Fruit fly (Drosophila melanogaster) whole organism, embryonic: ENCODE measurements around the gene CG31817.
A peak's percentile ranks its signal among the peaks of the same experiment; 100 is the strongest.

Source experiments
- Abd-B ChIP-seq: fragments of 200-800 bp; sonication (Bioruptor generic); optimal IDR thresholded peaks from 2 replicates; lab custom pipeline; 2018; ENCODE audit warnings: missing biosample characterization, mild to moderate bottlenecking, missing genetic modification characterization, moderate library complexity
- Ada2b ChIP-seq: fragments of 200-800 bp; sonication (Bioruptor generic); IDR thresholded peaks from 2 replicates; pipeline ENCODE4 v1.3.6; 2022; ENCODE audit warnings: missing biosample characterization, missing genetic modification characterization
- BEAF-32 ChIP-seq: fragments of 200-800 bp; sonication (Bioruptor generic); optimal IDR thresholded peaks from 3 replicates; lab custom pipeline; 2017; ENCODE audit warnings: missing biosample characterization, missing genetic modification characterization, mild to moderate bottlenecking, moderate library complexity, missing genetic modification reagents
- CG1233 ChIP-seq: fragments of 200-800 bp; sonication (Bioruptor generic); optimal IDR thresholded peaks from 4 replicates; lab custom pipeline; 2018; ENCODE audit warnings: missing biosample characterization, mild to moderate bottlenecking, missing genetic modification characterization
- CG13123 ChIP-seq: fragments of 200-800 bp; sonication (Bioruptor generic); optimal IDR thresholded peaks from 2 replicates; lab custom pipeline; 2016; ENCODE audit warnings: missing biosample characterization, missing genetic modification characterization
- CG15073 ChIP-seq: fragments of 200-800 bp; sonication (Bioruptor generic); optimal IDR thresholded peaks from 2 replicates; lab custom pipeline; 2016; ENCODE audit warnings: missing biosample characterization, missing genetic modification characterization
- CG15479 ChIP-seq: fragments of 200-800 bp; sonication (Bioruptor generic); optimal IDR thresholded peaks from 3 replicates; lab custom pipeline; 2019; ENCODE audit warnings: missing biosample characterization, mild to moderate bottlenecking, missing genetic modification characterization, moderate library complexity
- CG15696 ChIP-seq: fragments of 200-800 bp; sonication (Bioruptor generic); optimal IDR thresholded peaks from 2 replicates; lab custom pipeline; 2019; ENCODE audit warnings: missing biosample characterization, mild to moderate bottlenecking, missing genetic modification characterization, moderate library complexity
- CG17802 ChIP-seq: fragments of 200-800 bp; sonication (Bioruptor generic); optimal IDR thresholded peaks from 2 replicates; lab custom pipeline; 2018; ENCODE audit warnings: missing biosample characterization, mild to moderate bottlenecking, missing genetic modification characterization, moderate library complexity
- CG17912 ChIP-seq: fragments of 200-800 bp; sonication (Bioruptor generic); optimal IDR thresholded peaks from 2 replicates; lab custom pipeline; 2018; ENCODE audit warnings: missing biosample characterization, mild to moderate bottlenecking, missing genetic modification characterization
- CG2199 ChIP-seq: fragments of 200-800 bp; sonication (Bioruptor generic); IDR thresholded peaks from 3 replicates; pipeline ENCODE4 v1.3.6; 2022; ENCODE audit warnings: missing biosample characterization, missing genetic modification characterization
- CG2875 ChIP-seq: fragments of 200-800 bp; sonication (Bioruptor generic); optimal IDR thresholded peaks from 2 replicates; lab custom pipeline; 2017; ENCODE audit warnings: missing biosample characterization, mild to moderate bottlenecking, missing genetic modification characterization, missing genetic modification reagents
- CG31441 ChIP-seq: fragments of 200-800 bp; sonication (Bioruptor generic); IDR thresholded peaks from 2 replicates; pipeline ENCODE4 v1.3.6; 2022; ENCODE audit warnings: missing biosample characterization, missing genetic modification characterization
- CG33213 ChIP-seq: fragments of 200-800 bp; sonication (Bioruptor generic); optimal IDR thresholded peaks from 3 replicates; lab custom pipeline; 2016; ENCODE audit warnings: missing biosample characterization, missing genetic modification characterization
- CG3407 ChIP-seq: fragments of 200-800 bp; sonication (Bioruptor generic); optimal IDR thresholded peaks from 2 replicates; lab custom pipeline; 2018; ENCODE audit warnings: missing biosample characterization, mild to moderate bottlenecking, missing genetic modification characterization
- CG3995 ChIP-seq: fragments of 200-800 bp; sonication (Bioruptor generic); optimal IDR thresholded peaks from 3 replicates; lab custom pipeline; 2016; ENCODE audit warnings: missing biosample characterization, missing genetic modification characterization
- CG7372 ChIP-seq: fragments of 200-800 bp; sonication (Bioruptor generic); IDR thresholded peaks from 2 replicates; pipeline ENCODE4 v1.3.6; 2022; ENCODE audit warnings: missing biosample characterization, missing genetic modification characterization
- CG8765 ChIP-seq: fragments of 200-800 bp; sonication (Bioruptor generic); IDR thresholded peaks from 2 replicates; pipeline ENCODE4 v1.3.6; 2022; ENCODE audit warnings: missing biosample characterization, missing genetic modification characterization
- D19B ChIP-seq: fragments of 200-800 bp; sonication (Bioruptor generic); optimal IDR thresholded peaks from 2 replicates; lab custom pipeline; 2017; ENCODE audit warnings: missing biosample characterization, mild to moderate bottlenecking, missing genetic modification characterization
- Dip2 ChIP-seq: fragments of 200-800 bp; sonication (Bioruptor generic); IDR thresholded peaks from 2 replicates; pipeline ENCODE4 v1.3.6; 2022; ENCODE audit warnings: missing biosample characterization, missing genetic modification characterization
- Fer1 ChIP-seq: fragments of 200-800 bp; sonication (Bioruptor generic); optimal IDR thresholded peaks from 2 replicates; lab custom pipeline; 2017; ENCODE audit warnings: missing biosample characterization, mild to moderate bottlenecking, missing genetic modification characterization
- GATAe ChIP-seq: fragments of 200-800 bp; sonication (Bioruptor generic); conservative IDR thresholded peaks from 2 replicates; pipeline ENCODE4 v1.3.6; 2022; ENCODE audit warnings: missing biosample characterization, missing genetic modification characterization
- Hmx ChIP-seq: fragments of 200-800 bp; sonication (Bioruptor generic); optimal IDR thresholded peaks from 2 replicates; lab custom pipeline; 2016; ENCODE audit warnings: missing biosample characterization, missing genetic modification characterization
- Mad ChIP-seq: fragments of 200-800 bp; sonication (Bioruptor generic); optimal IDR thresholded peaks from 2 replicates; lab custom pipeline; 2016; ENCODE audit warnings: missing biosample characterization, missing genetic modification characterization
- Nf-YA ChIP-seq: fragments of 200-800 bp; sonication (Bioruptor generic); IDR thresholded peaks from 2 replicates; pipeline ENCODE4 v1.3.6; 2022; ENCODE audit warnings: missing biosample characterization, missing genetic modification characterization
- Nf-YB ChIP-seq: fragments of 200-800 bp; sonication (Bioruptor generic); optimal IDR thresholded peaks from 3 replicates; lab custom pipeline; 2019; ENCODE audit warnings: missing biosample characterization, mild to moderate bottlenecking, missing genetic modification characterization, moderate library complexity
- NfI ChIP-seq: fragments of 200-800 bp; sonication (Bioruptor generic); optimal IDR thresholded peaks from 3 replicates; lab custom pipeline; 2018; ENCODE audit warnings: missing biosample characterization, mild to moderate bottlenecking, missing genetic modification characterization, moderate library complexity
- Optix ChIP-seq: fragments of 200-800 bp; sonication (Bioruptor generic); IDR thresholded peaks from 3 replicates; pipeline ENCODE4 v1.3.6; 2022; ENCODE audit warnings: missing biosample characterization, missing genetic modification characterization
- Rfx ChIP-seq: fragments of 200-800 bp; sonication (Bioruptor generic); IDR thresholded peaks from 2 replicates; pipeline ENCODE4 v1.3.6; 2022; ENCODE audit warnings: missing biosample characterization, missing genetic modification characterization
- Sox100B ChIP-seq: fragments of 200-800 bp; sonication (Bioruptor generic); optimal IDR thresholded peaks from 3 replicates; lab custom pipeline; 2018; ENCODE audit warnings: missing biosample characterization, mild to moderate bottlenecking, missing genetic modification characterization
- abd-A ChIP-seq: fragments of 200-800 bp; sonication (Bioruptor generic); optimal IDR thresholded peaks from 3 replicates; lab custom pipeline; 2019; ENCODE audit warnings: missing biosample characterization, mild to moderate bottlenecking, missing genetic modification characterization, moderate library complexity
- ac ChIP-seq: fragments of 200-800 bp; sonication (Bioruptor generic); optimal IDR thresholded peaks from 3 replicates; lab custom pipeline; 2017; ENCODE audit warnings: missing biosample characterization, mild to moderate bottlenecking, missing genetic modification characterization
- cg ChIP-seq: fragments of 200-800 bp; sonication (Bioruptor generic); optimal IDR thresholded peaks from 3 replicates; lab custom pipeline; 2019; ENCODE audit warnings: missing biosample characterization, mild to moderate bottlenecking, missing genetic modification characterization, moderate library complexity
- chif ChIP-seq, 2 experiments: fragments of 200-800 bp; sonication (Bioruptor generic); optimal IDR thresholded peaks; 3 replicates each; lab custom pipeline; 2016; ENCODE audit warnings: missing biosample characterization in 2 of 2, missing genetic modification characterization in 2 of 2
- chm ChIP-seq: fragments of 200-800 bp; sonication (Bioruptor generic); IDR thresholded peaks from 2 replicates; pipeline ENCODE4 v1.3.6; 2022; ENCODE audit warnings: missing biosample characterization, missing genetic modification characterization
- crc ChIP-seq: fragments of 200-800 bp; sonication (Bioruptor generic); optimal IDR thresholded peaks from 2 replicates; lab custom pipeline; 2016; ENCODE audit warnings: missing biosample characterization, missing genetic modification characterization
- disco-r ChIP-seq: fragments of 200-800 bp; sonication (Bioruptor generic); optimal IDR thresholded peaks from 2 replicates; lab custom pipeline; 2016; ENCODE audit warnings: missing biosample characterization, missing genetic modification characterization
- eyg ChIP-seq: fragments of 200-800 bp; sonication (Bioruptor generic); optimal IDR thresholded peaks from 3 replicates; lab custom pipeline; 2016; ENCODE audit warnings: missing biosample characterization, missing genetic modification characterization
- ftz-f1 ChIP-seq: fragments of 200-800 bp; sonication (Bioruptor generic); optimal IDR thresholded peaks from 2 replicates; lab custom pipeline; 2016; ENCODE audit warnings: missing biosample characterization, missing genetic modification characterization
- inv ChIP-seq: fragments of 200-800 bp; sonication (Bioruptor generic); IDR thresholded peaks from 2 replicates; pipeline ENCODE4 v1.3.6; 2022; ENCODE audit warnings: missing biosample characterization, missing genetic modification characterization; ENCODE audit not compliant: partially characterized antibody
- jing ChIP-seq: fragments of 200-800 bp; sonication (Bioruptor generic); optimal IDR thresholded peaks from 2 replicates; lab custom pipeline; 2018; ENCODE audit warnings: missing biosample characterization, mild to moderate bottlenecking, missing genetic modification characterization
- lbe ChIP-seq: fragments of 200-800 bp; sonication (Bioruptor generic); optimal IDR thresholded peaks from 2 replicates; lab custom pipeline; 2016; ENCODE audit warnings: missing biosample characterization, mild to moderate bottlenecking, missing genetic modification characterization
- lola ChIP-seq, 3 experiments: fragments of >200 bp in 2 of 3; fragments of 200-800 bp in 1 of 3; sonication (Bioruptor generic) in 1 of 3; optimal IDR thresholded peaks; 2 replicates each; lab custom pipeline; 2017 to 2019; ENCODE audit warnings: missing biosample characterization in 3 of 3, missing genetic modification characterization in 3 of 3, mild to moderate bottlenecking in 1 of 3, moderate library complexity in 1 of 3
- nmo ChIP-seq: fragments of 200-800 bp; sonication (Bioruptor generic); optimal IDR thresholded peaks from 2 replicates; lab custom pipeline; 2018; ENCODE audit warnings: missing biosample characterization, mild to moderate bottlenecking, missing genetic modification characterization, moderate library complexity
- org-1 ChIP-seq: fragments of 200-800 bp; sonication (Bioruptor generic); optimal IDR thresholded peaks from 2 replicates; lab custom pipeline; 2017; ENCODE audit warnings: missing biosample characterization, missing genetic modification characterization
- phol ChIP-seq: fragments of 200-800 bp; sonication (Bioruptor generic); optimal IDR thresholded peaks from 3 replicates; lab custom pipeline; 2018; ENCODE audit warnings: missing biosample characterization, mild to moderate bottlenecking, missing genetic modification characterization, moderate library complexity
- run ChIP-seq: fragments of 200-800 bp; sonication (Bioruptor generic); optimal IDR thresholded peaks from 3 replicates; lab custom pipeline; 2018; ENCODE audit warnings: missing biosample characterization, mild to moderate bottlenecking, missing genetic modification characterization
- sima ChIP-seq: fragments of 200-800 bp; sonication (Bioruptor generic); optimal IDR thresholded peaks from 2 replicates; lab custom pipeline; 2016; ENCODE audit warnings: missing biosample characterization, missing genetic modification characterization
- slou ChIP-seq: fragments of 200-800 bp; sonication (Bioruptor generic); optimal IDR thresholded peaks from 3 replicates; lab custom pipeline; 2016; ENCODE audit warnings: missing biosample characterization, missing genetic modification characterization

The CG31817 gene

dm6 chr2L:16299466-16300311 lies 38.0 kb downstream of the CG31817 start, which contains the start of the genes heix and CG17328 (continued):
- TF ChIP-seq chm (GFP tag; lab: Robert Waterston, UW) (peak; percentile 28; the same call in 1 of the 2 replicates), CG7372 (GFP tag; lab: Robert Waterston, UW) (no peak), crc (GFP tag; lab: Kevin White, UChicago) (peak; percentile 57), org-1 (GFP tag; lab: Kevin White, UChicago) (peak; percentile 20), Hmx (GFP tag; lab: Kevin White, UChicago) (peak; percentile 62), D19B (peak; percentile 68), ac (GFP tag; lab: Kevin White, UChicago) (no peak), CG8765 (GFP tag; lab: Robert Waterston, UW) (peak; percentile 64; the same call in 1 of the 2 replicates), Sox100B (GFP tag; lab: Kevin White, UChicago) (peak; percentile 70), NfI (GFP tag; lab: Kevin White, UChicago) (peak; percentile 67), cg (GFP tag; lab: Kevin White, UChicago) (no peak), CG15696 (tag; lab: Kevin White, UChicago) (peak; percentile 72), Nf-YB (GFP tag; lab: Kevin White, UChicago) (peak; percentile 43), CG1233 (GFP tag; lab: Kevin White, UChicago) (peak; percentile 69), Dip2 (GFP tag; lab: Robert Waterston, UW) (no peak), disco-r (GFP tag; lab: Kevin White, UChicago) (peak; percentile 16), Optix (no peak), CG3995 (GFP tag; lab: Kevin White, UChicago) (peak; percentile 61), Ada2b (peak; percentile 71), inv (GFP tag; lab: Robert Waterston, UW) (no peak), Mad (GFP tag; lab: Kevin White, UChicago) (peak; percentile 69), CG17912 (peak; percentile 47), CG15479 (peak; percentile 73), sima (no peak), BEAF-32 (GFP tag; lab: Kevin White, UChicago) (peak; percentile 58), GATAe (GFP tag; lab: Robert Waterston, UW) (no peak), lbe (GFP tag; lab: Kevin White, UChicago) (peak; percentile 7), Nf-YA (no peak), CG31441 (GFP tag; lab: Robert Waterston, UW) (no peak; the same call in 1 of the 2 replicates), CG2199 (peak; percentile 55; the same call in 1 of the 3 replicates), nmo (GFP tag; lab: Kevin White, UChicago) (peak; percentile 81), chif (GFP tag; optimal IDR thresholded peaks at IDR 0.05; lab: Kevin White, UChicago) (peak; percentile 5 to 64), abd-A (tag; lab: Kevin White, UChicago) (no peak), slou (GFP tag; lab: Kevin White, UChicago) (peak; percentile 75), CG2875 (no peak), CG17802 (tag; lab: Kevin White, UChicago) (peak; percentile 24), ftz-f1 (peak; percentile 67), Fer1 (GFP tag; lab: Kevin White, UChicago) (peak; percentile 55), CG3407 (GFP tag; lab: Kevin White, UChicago) (peak; percentile 37), jing (no peak), Abd-B (no peak), Rfx (GFP tag; lab: Robert Waterston, UW) (peak; percentile 85), run (no peak), CG15073 (GFP tag; lab: Kevin White, UChicago) (no peak), CG33213 (GFP tag; lab: Kevin White, UChicago) (peak; percentile 38), CG13123 (peak; percentile 7), phol (tag; lab: Kevin White, UChicago) (peak; percentile 79), eyg (GFP tag; lab: Kevin White, UChicago) (peak; percentile 64), lola (GFP tag; optimal IDR thresholded peaks at IDR 0.05; lab: Kevin White, UChicago) (peak in 1 of 3 experiments; percentile 70)
